Worm (Caenorhabditis elegans) whole organism, late embryonic: ENCODE data around the gene B0310.3.

ENCODE experiments used
- C08G9.2 ChIP-seq: sonication (generic microtip); optimal IDR thresholded peaks from 2 replicates; lab custom pipeline; 2016; ENCODE audit warnings: mild to moderate bottlenecking, missing genetic modification characterization, moderate library complexity, missing compliant biosample characterization
- K02D7.2 ChIP-seq: sonication (generic microtip); optimal IDR thresholded peaks from 2 replicates; lab custom pipeline; 2017; ENCODE audit warnings: mild to moderate bottlenecking, missing genetic modification characterization, missing compliant biosample characterization
- T23F11.4 ChIP-seq: fragments of 200-800 bp; sonication (Bioruptor generic); optimal IDR thresholded peaks from 2 replicates; lab custom pipeline; 2018; ENCODE audit warnings: mild to moderate bottlenecking, missing genetic modification characterization, missing compliant biosample characterization
- ahr-1 ChIP-seq: sonication (generic microtip); optimal IDR thresholded peaks from 2 replicates; lab custom pipeline; 2016; ENCODE audit warnings: missing genetic modification characterization, missing compliant biosample characterization
- ama-1 ChIP-seq: fragments of 150-350 bp; optimal IDR thresholded peaks from 2 replicates; lab custom pipeline; 2014
- ceh-14 ChIP-seq: sonication (generic microtip); optimal IDR thresholded peaks from 2 replicates; lab custom pipeline; 2016; ENCODE audit warnings: missing genotype, missing genetic modification characterization, missing compliant biosample characterization
- ceh-2 ChIP-seq: sonication (generic microtip); optimal IDR thresholded peaks from 2 replicates; lab custom pipeline; 2016; ENCODE audit warnings: missing genotype, missing genetic modification characterization, missing compliant biosample characterization
- ceh-24 ChIP-seq: sonication (generic microtip); optimal IDR thresholded peaks from 2 replicates; lab custom pipeline; 2016; ENCODE audit warnings: mild to moderate bottlenecking, missing genetic modification characterization, missing compliant biosample characterization
- ceh-48 ChIP-seq: sonication (generic microtip); optimal IDR thresholded peaks from 2 replicates; lab custom pipeline; 2016; ENCODE audit warnings: missing genetic modification characterization, inconsistent platforms, missing compliant biosample characterization
- ceh-6 ChIP-seq: fragments of 200-800 bp; sonication (Bioruptor generic); optimal IDR thresholded peaks from 2 replicates; lab custom pipeline; 2018; ENCODE audit warnings: mild to moderate bottlenecking, missing genetic modification characterization, missing compliant biosample characterization
- ceh-9 ChIP-seq: sonication (generic microtip); optimal IDR thresholded peaks from 2 replicates; lab custom pipeline; 2016; ENCODE audit warnings: mild to moderate bottlenecking, missing genetic modification characterization, inconsistent platforms, missing compliant biosample characterization
- che-1 ChIP-seq: sonication (generic microtip); optimal IDR thresholded peaks from 2 replicates; lab custom pipeline; 2016; ENCODE audit warnings: mild to moderate bottlenecking, missing genetic modification characterization, missing compliant biosample characterization
- dmd-4 ChIP-seq: sonication (generic microtip); optimal IDR thresholded peaks from 2 replicates; lab custom pipeline; 2016; ENCODE audit warnings: borderline replicate concordance, missing genetic modification characterization, missing compliant biosample characterization
- dve-1 ChIP-seq: sonication (generic microtip); optimal IDR thresholded peaks from 2 replicates; lab custom pipeline; 2017; ENCODE audit warnings: antibody characterized with exemption, mild to moderate bottlenecking, missing genetic modification characterization, missing compliant biosample characterization
- elt-2 ChIP-seq: sonication (generic microtip); optimal IDR thresholded peaks from 2 replicates; lab custom pipeline; 2016; ENCODE audit warnings: missing genetic modification reagents, missing genetic modification characterization, missing compliant biosample characterization
- elt-4 ChIP-seq: sonication (generic microtip); optimal IDR thresholded peaks from 2 replicates; lab custom pipeline; 2016; ENCODE audit warnings: missing genetic modification characterization, missing compliant biosample characterization
- fax-1 ChIP-seq: sonication (generic microtip); optimal IDR thresholded peaks from 2 replicates; lab custom pipeline; 2016; ENCODE audit warnings: missing genotype, missing genetic modification characterization, missing compliant biosample characterization
- fkh-10 ChIP-seq: fragments of 150-350 bp; optimal IDR thresholded peaks from 2 replicates; lab custom pipeline; 2014; ENCODE audit warnings: missing biosample characterization, missing genetic modification reagents, missing genetic modification characterization
- fkh-6 ChIP-seq: sonication (generic microtip); optimal IDR thresholded peaks from 2 replicates; lab custom pipeline; 2016; ENCODE audit warnings: missing genetic modification characterization, missing compliant biosample characterization
- hlh-15 ChIP-seq: sonication (generic microtip); optimal IDR thresholded peaks from 2 replicates; lab custom pipeline; 2016; ENCODE audit warnings: missing genetic modification characterization, missing compliant biosample characterization
- hlh-8 ChIP-seq: sonication (generic microtip); optimal IDR thresholded peaks from 2 replicates; lab custom pipeline; 2016; ENCODE audit warnings: missing genotype, missing genetic modification characterization, missing compliant biosample characterization
- lim-6 ChIP-seq: sonication (generic microtip); optimal IDR thresholded peaks from 2 replicates; lab custom pipeline; 2016; ENCODE audit warnings: missing genetic modification characterization, missing compliant biosample characterization
- madf-2 ChIP-seq: sonication (generic microtip); optimal IDR thresholded peaks from 2 replicates; lab custom pipeline; 2017; ENCODE audit warnings: missing genetic modification characterization, missing compliant biosample characterization
- nhr-11 ChIP-seq: fragments of 150-350 bp; optimal IDR thresholded peaks from 2 replicates; lab custom pipeline; 2014; ENCODE audit warnings: missing biosample characterization, missing genetic modification characterization
- pag-3 ChIP-seq: sonication (generic microtip); optimal IDR thresholded peaks from 2 replicates; lab custom pipeline; 2016; ENCODE audit warnings: missing compliant biosample characterization, missing genetic modification characterization, borderline replicate concordance
- pqm-1 ChIP-seq: sonication (generic microtip); optimal IDR thresholded peaks from 2 replicates; lab custom pipeline; 2016; ENCODE audit warnings: missing genetic modification characterization, missing compliant biosample characterization
- pros-1 ChIP-seq: fragments of 150-350 bp; optimal IDR thresholded peaks from 2 replicates; lab custom pipeline; 2014; ENCODE audit warnings: missing biosample characterization, missing genetic modification reagents, missing genetic modification characterization
- ref-2 ChIP-seq: sonication (generic microtip); optimal IDR thresholded peaks from 2 replicates; lab custom pipeline; 2016; ENCODE audit warnings: missing genetic modification characterization, missing compliant biosample characterization
- syd-9 ChIP-seq: sonication (generic microtip); optimal IDR thresholded peaks from 2 replicates; lab custom pipeline; 2016; ENCODE audit warnings: mild to moderate bottlenecking, missing genetic modification characterization, moderate library complexity, missing compliant biosample characterization
- tbx-2 ChIP-seq: sonication (generic microtip); optimal IDR thresholded peaks from 2 replicates; lab custom pipeline; 2016; ENCODE audit warnings: missing genetic modification characterization, missing compliant biosample characterization
- tbx-7 ChIP-seq: sonication (generic microtip); optimal IDR thresholded peaks from 2 replicates; lab custom pipeline; 2016; ENCODE audit warnings: missing genotype, missing genetic modification characterization, missing compliant biosample characterization
- ttx-3 ChIP-seq: sonication (generic microtip); optimal IDR thresholded peaks from 2 replicates; lab custom pipeline; 2016; ENCODE audit warnings: missing genetic modification reagents, missing genetic modification characterization, missing compliant biosample characterization
- unc-3 ChIP-seq, 2 experiments: fragments of 200-800 bp in 1 of 2; sonication (Bioruptor generic) in 1 of 2; sonication (generic microtip) in 1 of 2; conservative IDR thresholded peaks in 1 of 2; optimal IDR thresholded peaks in 1 of 2; 2 replicates each; pipeline versions ENCODE4 v1.3.6 to Lab custom; 2016 to 2022; ENCODE audit warnings: missing compliant biosample characterization in 2 of 2, missing genetic modification characterization in 2 of 2, missing genetic modification reagents in 1 of 2
- zip-5 ChIP-seq: sonication (generic microtip); optimal IDR thresholded peaks from 2 replicates; lab custom pipeline; 2016; ENCODE audit warnings: missing genetic modification characterization, missing compliant biosample characterization

The B0310.3 gene

ce11 chrX:528761-529160, 8.0 kb upstream of the B0310.3 start:
- TF ChIP-seq che-1 (tag; lab: Kevin White, UChicago) (no peak), ceh-14 (no peak), ref-2 (tag; lab: Kevin White, UChicago) (no peak), hlh-8 (tag; lab: Kevin White, UChicago) (no peak), T23F11.4 (GFP tag; lab: Kevin White, UChicago) (no peak), K02D7.2 (no peak), pag-3 (no peak), ahr-1 (tag; lab: Kevin White, UChicago) (no peak), nhr-11 (tag; lab: Kevin White, UChicago) (no peak), lim-6 (no peak), dmd-4 (no peak), unc-3 (GFP tag; conservative IDR thresholded peaks at IDR 0.05; lab: Robert Waterston, UW) (no peak), unc-3 (tag; optimal IDR thresholded peaks at IDR 0.05; lab: Kevin White, UChicago) (no peak), ceh-48 (tag; lab: Kevin White, UChicago) (no peak)

ce11 chrX:527663-528062, 6.9 kb upstream of the B0310.3 start:
- TF ChIP-seq zip-5 (tag; lab: Kevin White, UChicago) (no peak), elt-2 (tag; lab: Kevin White, UChicago) (peak; percentile 8)

- TF ChIP-seq ceh-2 (no peak), syd-9 (no peak), ceh-9 (tag; lab: Kevin White, UChicago) (no peak), ceh-6 (no peak), madf-2 (tag; lab: Kevin White, UChicago) (no peak)
Observed at ce11 chrX:524498-524897, 3.7 kb upstream of the B0310.3 start.

- no peak for TF ChIP-seq elt-4 (tag; lab: Kevin White, UChicago)
- TF ChIP-seq C08G9.2 (tag; lab: Kevin White, UChicago) = no peak
- no peak for TF ChIP-seq tbx-7 (tag; lab: Kevin White, UChicago)
- TF ChIP-seq ceh-24 (tag; lab: Kevin White, UChicago) = no peak
- TF ChIP-seq hlh-15 = no peak
- TF ChIP-seq unc-3 (GFP tag; conservative IDR thresholded peaks at IDR 0.05; lab: Robert Waterston, UW) = no peak
- no peak for TF ChIP-seq unc-3 (tag; optimal IDR thresholded peaks at IDR 0.05; lab: Kevin White, UChicago)
- TF ChIP-seq tbx-2 (tag; lab: Kevin White, UChicago) = no peak
- no peak for TF ChIP-seq elt-2 (tag; lab: Kevin White, UChicago)
- TF ChIP-seq fax-1 = no peak
- TF ChIP-seq fkh-10 (GFP tag; lab: Kevin White, UChicago) = no peak
- no peak for TF ChIP-seq ceh-2
- no peak for TF ChIP-seq ttx-3 (tag; lab: Kevin White, UChicago)
- no peak for TF ChIP-seq ama-1 (lab: Kevin White, UChicago)
- no peak for TF ChIP-seq fkh-6 (tag; lab: Kevin White, UChicago)
- TF ChIP-seq pqm-1 (tag; lab: Kevin White, UChicago) = no peak
Observed at ce11 chrX:514023-514422, 6.8 kb downstream of the B0310.3 start.

- TF ChIP-seq dve-1 (tag; lab: Kevin White, UChicago) (no peak), pros-1 (tag; lab: Kevin White, UChicago) (no peak), dmd-4 (no peak), che-1 (tag; lab: Kevin White, UChicago) (no peak), tbx-2 (tag; lab: Kevin White, UChicago) (no peak), zip-5 (tag; lab: Kevin White, UChicago) (no peak)
Observed at ce11 chrX:506848-507247, 13.9 kb downstream of the B0310.3 start, which contains the start of gene B0310.2. B0310.2 (minus strand) TSS chrX:506948.
